Fruit fly (Drosophila melanogaster) whole organism, embryonic: ENCODE results near the gene SecCl.
A peak's percentile ranks its signal among the peaks of the same experiment; 100 is the strongest.

Source experiments
- ATbp ChIP-seq: fragments of 200-800 bp; sonication (Bioruptor generic); optimal IDR thresholded peaks from 2 replicates; lab custom pipeline; 2017; ENCODE audit warnings: missing biosample characterization, mild to moderate bottlenecking, missing genetic modification characterization, missing genetic modification reagents
- Awh ChIP-seq: fragments of 200-800 bp; sonication (Bioruptor generic); IDR thresholded peaks from 2 replicates; pipeline ENCODE4, ENCODE4 v1.3.6; 2022; ENCODE audit warnings: missing biosample characterization, missing genetic modification characterization
- CG11085 ChIP-seq: fragments of 200-800 bp; sonication (Bioruptor generic); IDR thresholded peaks from 2 replicates; pipeline ENCODE4 v1.3.6; 2022; ENCODE audit warnings: missing biosample characterization, missing genetic modification characterization
- CG11093 ChIP-seq: fragments of 200-800 bp; sonication (Bioruptor generic); IDR thresholded peaks from 3 replicates; pipeline ENCODE4 v1.3.6; 2022; ENCODE audit warnings: missing biosample characterization, missing genetic modification characterization
- CG11504 ChIP-seq: fragments of 200-800 bp; sonication (Bioruptor generic); optimal IDR thresholded peaks from 3 replicates; lab custom pipeline; 2019; ENCODE audit warnings: missing biosample characterization, mild to moderate bottlenecking, missing genetic modification characterization, moderate library complexity
- CG13123 ChIP-seq: fragments of 200-800 bp; sonication (Bioruptor generic); optimal IDR thresholded peaks from 2 replicates; lab custom pipeline; 2016; ENCODE audit warnings: missing biosample characterization, missing genetic modification characterization
- CG13296 ChIP-seq: fragments of 200-800 bp; sonication (Bioruptor generic); optimal IDR thresholded peaks from 3 replicates; lab custom pipeline; 2018; ENCODE audit warnings: missing biosample characterization, mild to moderate bottlenecking, missing genetic modification characterization
- CG1603 ChIP-seq: fragments of 200-800 bp; sonication (Bioruptor generic); optimal IDR thresholded peaks from 2 replicates; lab custom pipeline; 2019; ENCODE audit warnings: missing biosample characterization, mild to moderate bottlenecking, missing genetic modification characterization, moderate library complexity
- CG17186 ChIP-seq: fragments of 200-800 bp; sonication (Bioruptor generic); optimal IDR thresholded peaks from 3 replicates; lab custom pipeline; 2017; ENCODE audit warnings: missing biosample characterization, missing genetic modification reagents, missing genetic modification characterization
- CG17568 ChIP-seq: fragments of 200-800 bp; sonication (Bioruptor generic); optimal IDR thresholded peaks from 2 replicates; lab custom pipeline; 2018; ENCODE audit warnings: missing biosample characterization, mild to moderate bottlenecking, missing genetic modification characterization, moderate library complexity
- CG18619 ChIP-seq: fragments of 200-800 bp; sonication (Bioruptor generic); optimal IDR thresholded peaks from 3 replicates; lab custom pipeline; 2017; ENCODE audit warnings: missing biosample characterization, mild to moderate bottlenecking, missing genetic modification characterization
- CG31365 ChIP-seq: fragments of 200-800 bp; sonication (Bioruptor generic); optimal IDR thresholded peaks from 2 replicates; lab custom pipeline; 2018; ENCODE audit warnings: missing biosample characterization, mild to moderate bottlenecking, missing genetic modification characterization
- CG3726 ChIP-seq: fragments of 200-800 bp; sonication (Bioruptor generic); IDR thresholded peaks from 3 replicates; pipeline ENCODE4, ENCODE4 v1.3.6; 2022; ENCODE audit warnings: missing biosample characterization, missing genetic modification characterization
- CG5953 ChIP-seq: fragments of 200-800 bp; sonication (Bioruptor generic); IDR thresholded peaks from 2 replicates; pipeline ENCODE4 v1.3.6; 2022; ENCODE audit warnings: missing biosample characterization, missing genetic modification characterization
- CG6813 ChIP-seq: fragments of 200-800 bp; sonication (Bioruptor generic); optimal IDR thresholded peaks from 2 replicates; lab custom pipeline; 2017; ENCODE audit warnings: missing biosample characterization, missing genetic modification characterization, mild to moderate bottlenecking, moderate library complexity, missing genetic modification reagents
- CkIIα-i1 ChIP-seq: fragments of 200-800 bp; sonication (Bioruptor generic); IDR thresholded peaks from 2 replicates; pipeline ENCODE4 v1.3.6; 2022; ENCODE audit warnings: missing biosample characterization, missing genetic modification characterization
- CoRest ChIP-seq: fragments of 200-800 bp; sonication (Bioruptor generic); optimal IDR thresholded peaks from 3 replicates; lab custom pipeline; 2018; ENCODE audit warnings: missing biosample characterization, mild to moderate bottlenecking, missing genetic modification characterization, moderate library complexity
- Hand ChIP-seq: fragments of 200-800 bp; sonication (Bioruptor generic); optimal IDR thresholded peaks from 2 replicates; lab custom pipeline; 2017; ENCODE audit warnings: mild to moderate bottlenecking, missing biosample characterization, missing genetic modification reagents, missing genetic modification characterization
- Hmr ChIP-seq: fragments of 200-800 bp; sonication (Bioruptor generic); optimal IDR thresholded peaks from 3 replicates; lab custom pipeline; 2017; ENCODE audit warnings: mild to moderate bottlenecking, missing biosample characterization, missing genetic modification reagents, missing genetic modification characterization
- MESR4 ChIP-seq: fragments of 200-800 bp; sonication (Bioruptor generic); optimal IDR thresholded peaks from 2 replicates; lab custom pipeline; 2018; ENCODE audit warnings: missing biosample characterization, mild to moderate bottlenecking, missing genetic modification characterization, moderate library complexity
- Mes4 ChIP-seq: fragments of 200-800 bp; sonication (Bioruptor generic); optimal IDR thresholded peaks from 2 replicates; lab custom pipeline; 2016; ENCODE audit warnings: missing biosample characterization, missing genetic modification characterization
- Optix ChIP-seq: fragments of 200-800 bp; sonication (Bioruptor generic); IDR thresholded peaks from 3 replicates; pipeline ENCODE4 v1.3.6; 2022; ENCODE audit warnings: missing biosample characterization, missing genetic modification characterization
- Pdp1 ChIP-seq, 2 experiments: fragments of 200-800 bp; sonication (Bioruptor generic); optimal IDR thresholded peaks; 3 replicates each; lab custom pipeline; 2016; ENCODE audit warnings: missing biosample characterization in 2 of 2, missing genetic modification characterization in 2 of 2, mild to moderate bottlenecking in 1 of 2, moderate library complexity in 1 of 2
- Six4 ChIP-seq: fragments of 200-800 bp; sonication (Bioruptor generic); optimal IDR thresholded peaks from 2 replicates; lab custom pipeline; 2016; ENCODE audit warnings: missing biosample characterization, missing genetic modification characterization
- Xbp1 ChIP-seq: fragments of 200-800 bp; sonication (Bioruptor generic); optimal IDR thresholded peaks from 3 replicates; lab custom pipeline; 2016; ENCODE audit warnings: missing biosample characterization, mild to moderate bottlenecking, missing genetic modification characterization
- ab ChIP-seq: fragments of 200-800 bp; sonication (Bioruptor generic); optimal IDR thresholded peaks from 2 replicates; lab custom pipeline; 2016; ENCODE audit warnings: missing biosample characterization, missing genetic modification characterization
- ara ChIP-seq: fragments of 200-800 bp; sonication (Bioruptor generic); IDR thresholded peaks from 2 replicates; pipeline ENCODE4 v1.3.6; 2022; ENCODE audit warnings: missing biosample characterization, missing genetic modification characterization
- az2 ChIP-seq: fragments of 200-800 bp; sonication (Bioruptor generic); optimal IDR thresholded peaks from 3 replicates; lab custom pipeline; 2016; ENCODE audit warnings: missing biosample characterization, missing genetic modification characterization
- chm ChIP-seq: fragments of 200-800 bp; sonication (Bioruptor generic); IDR thresholded peaks from 2 replicates; pipeline ENCODE4 v1.3.6; 2022; ENCODE audit warnings: missing biosample characterization, missing genetic modification characterization
- ci ChIP-seq: fragments of 200-800 bp; sonication (Bioruptor generic); IDR thresholded peaks from 3 replicates; pipeline ENCODE4 v1.3.6; 2022; ENCODE audit warnings: missing biosample characterization, missing genetic modification characterization
- corto ChIP-seq: fragments of 200-800 bp; sonication (Bioruptor generic); optimal IDR thresholded peaks from 2 replicates; lab custom pipeline; 2016; ENCODE audit warnings: missing biosample characterization, mild to moderate bottlenecking, missing genetic modification characterization, moderate library complexity
- crol ChIP-seq: fragments of 200-800 bp; sonication (Bioruptor generic); IDR thresholded peaks from 2 replicates; pipeline ENCODE4 v1.3.6; 2022; ENCODE audit warnings: missing biosample characterization, missing genetic modification characterization
- danr ChIP-seq: fragments of 200-800 bp; sonication (Bioruptor generic); IDR thresholded peaks from 2 replicates; pipeline ENCODE4 v1.3.6; 2022; ENCODE audit warnings: missing biosample characterization, missing genetic modification characterization
- ewg ChIP-seq: fragments of 200-800 bp; sonication (Bioruptor generic); optimal IDR thresholded peaks from 3 replicates; lab custom pipeline; 2017; ENCODE audit warnings: mild to moderate bottlenecking, missing biosample characterization, missing genetic modification reagents, missing genetic modification characterization
- fd3F ChIP-seq: fragments of 200-800 bp; sonication (Bioruptor generic); optimal IDR thresholded peaks from 2 replicates; lab custom pipeline; 2018; ENCODE audit warnings: missing biosample characterization, mild to moderate bottlenecking, missing genetic modification characterization, moderate library complexity
- inv ChIP-seq: fragments of 200-800 bp; sonication (Bioruptor generic); IDR thresholded peaks from 2 replicates; pipeline ENCODE4 v1.3.6; 2022; ENCODE audit warnings: missing biosample characterization, missing genetic modification characterization; ENCODE audit not compliant: partially characterized antibody
- kah ChIP-seq: fragments of 200-800 bp; sonication (Bioruptor generic); optimal IDR thresholded peaks from 2 replicates; lab custom pipeline; 2018; ENCODE audit warnings: missing biosample characterization, mild to moderate bottlenecking, missing genetic modification characterization
- lov ChIP-seq, 2 experiments: fragments of 200-800 bp in 1 of 2; fragments of >200 bp in 1 of 2; sonication (Bioruptor generic) in 1 of 2; IDR thresholded peaks in 1 of 2; optimal IDR thresholded peaks in 1 of 2; 2 replicates in 1 of 2; 3 replicates in 1 of 2; pipeline versions ENCODE4 v1.3.6 to Lab custom; 2017 to 2022; ENCODE audit warnings: missing biosample characterization in 1 of 2, missing genetic modification characterization in 1 of 2
- mam ChIP-seq: fragments of 200-800 bp; sonication (Bioruptor generic); optimal IDR thresholded peaks from 3 replicates; lab custom pipeline; 2016; ENCODE audit warnings: missing biosample characterization, missing genetic modification characterization
- nerfin-2 ChIP-seq: fragments of 200-800 bp; sonication (Bioruptor generic); IDR thresholded peaks from 2 replicates; pipeline ENCODE4 v1.3.6; 2022; ENCODE audit warnings: missing biosample characterization, missing genetic modification characterization; ENCODE audit not compliant: partially characterized antibody
- peb ChIP-seq: fragments of 200-800 bp; sonication (Bioruptor generic); IDR thresholded peaks from 2 replicates; pipeline ENCODE4 v1.3.6; 2022; ENCODE audit warnings: missing biosample characterization, missing genetic modification characterization
- pita ChIP-seq: fragments of 200-800 bp; sonication (Bioruptor generic); optimal IDR thresholded peaks from 2 replicates; lab custom pipeline; 2017; ENCODE audit warnings: missing biosample characterization, mild to moderate bottlenecking, missing genetic modification characterization
- pum ChIP-seq: fragments of 200-800 bp; sonication (Bioruptor generic); optimal IDR thresholded peaks from 2 replicates; lab custom pipeline; 2016; ENCODE audit warnings: missing biosample characterization, missing genetic modification characterization
- schlank ChIP-seq: fragments of 200-800 bp; sonication (Bioruptor generic); optimal IDR thresholded peaks from 2 replicates; lab custom pipeline; 2018; ENCODE audit warnings: missing biosample characterization, mild to moderate bottlenecking, missing genetic modification characterization
- stc ChIP-seq: fragments of 200-800 bp; sonication (Bioruptor generic); IDR thresholded peaks from 2 replicates; pipeline ENCODE4 v1.3.6; 2022; ENCODE audit warnings: missing biosample characterization, missing genetic modification characterization
- sug ChIP-seq: fragments of 200-800 bp; optimal IDR thresholded peaks from 2 replicates; lab custom pipeline; 2019; ENCODE audit warnings: missing biosample characterization, mild to moderate bottlenecking, missing genetic modification characterization, moderate library complexity
- trh ChIP-seq: fragments of 200-800 bp; sonication (Bioruptor generic); optimal IDR thresholded peaks from 2 replicates; lab custom pipeline; 2016; ENCODE audit warnings: missing biosample characterization, missing genetic modification characterization
- tx ChIP-seq: fragments of 200-800 bp; sonication (Bioruptor generic); optimal IDR thresholded peaks from 2 replicates; lab custom pipeline; 2016; ENCODE audit warnings: missing biosample characterization, missing genetic modification characterization
- zen2 ChIP-seq: fragments of 200-800 bp; sonication (Bioruptor generic); IDR thresholded peaks from 3 replicates; pipeline ENCODE4 v1.3.6; 2022; ENCODE audit warnings: missing biosample characterization, missing genetic modification characterization; ENCODE audit not compliant: partially characterized antibody

SecCl gene

DNA sequence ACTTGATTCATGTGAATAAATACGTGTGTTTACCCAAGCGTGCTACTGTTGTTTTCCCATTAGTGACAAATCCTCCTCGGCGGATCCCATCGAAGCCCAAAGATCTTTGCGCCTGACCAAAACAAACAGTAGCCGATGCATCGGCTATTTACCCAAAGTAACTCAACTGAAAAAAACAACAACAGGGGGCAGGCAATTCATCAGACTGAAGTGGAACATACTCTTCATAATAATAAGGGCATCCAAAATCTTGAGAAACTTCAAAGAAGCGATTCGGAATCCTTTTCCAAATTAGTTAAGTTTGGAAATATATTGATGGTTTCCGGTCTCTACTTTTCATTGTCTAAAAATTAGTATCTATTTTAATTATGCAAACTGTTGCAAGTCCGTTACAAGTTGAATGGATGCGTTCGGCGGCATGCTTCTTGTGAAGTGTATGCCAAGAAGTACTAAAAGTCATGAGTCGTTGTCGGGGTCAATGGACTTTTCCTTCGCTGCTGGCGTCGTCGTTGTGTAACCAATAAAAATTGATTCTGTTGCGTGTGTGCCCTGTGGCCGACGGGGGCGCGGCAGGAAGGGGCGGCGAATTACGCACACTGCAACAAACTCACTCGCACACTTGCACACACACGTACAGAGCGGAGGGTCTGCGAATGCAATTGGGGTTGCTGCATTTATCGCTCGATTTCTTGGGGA is 25.5 kb downstream of the SecCl start (continued):
- TF ChIP-seq CoRest (tag; lab: Kevin White, UChicago) (no peak), CG13123 (GFP tag; lab: Kevin White, UChicago) (no peak), CG3726 (GFP tag; lab: Robert Waterston, UW) (no peak), sug (tag; lab: Kevin White, UChicago) (no peak), corto (GFP tag; lab: Kevin White, UChicago) (no peak), Xbp1 (GFP tag; lab: Kevin White, UChicago) (no peak), Six4 (no peak), CG11093 (GFP tag; lab: Robert Waterston, UW) (0 out of 3 replicates have a peak, but pooled peaks have one; percentile 31), Hand (GFP tag; lab: Kevin White, UChicago) (no peak), crol (GFP tag; lab: Robert Waterston, UW) (peak; percentile 59), zen2 (no peak), Hmr (GFP tag; lab: Kevin White, UChicago) (no peak), Optix (GFP tag; lab: Robert Waterston, UW) (no peak), trh (GFP tag; lab: Kevin White, UChicago) (no peak), ara (GFP tag; lab: Robert Waterston, UW) (peak; percentile 37; the same call in 1 of the 2 replicates), peb (GFP tag; lab: Robert Waterston, UW) (0 out of 2 replicates have a peak, but pooled peaks have one; percentile 20), az2 (GFP tag; lab: Kevin White, UChicago) (peak; percentile 40), stc (no peak), CG11504 (tag; lab: Kevin White, UChicago) (peak; percentile 50), CG1603 (no peak), mam (GFP tag; lab: Kevin White, UChicago) (no peak), Awh (GFP tag; lab: Robert Waterston, UW) (0 out of 2 replicates have a peak, but pooled peaks have one; percentile 52), kah (no peak), CkIIα-i1 (GFP tag; lab: Robert Waterston, UW) (no peak), Mes4 (GFP tag; lab: Kevin White, UChicago) (no peak), ci (GFP tag; lab: Robert Waterston, UW) (no peak), ab (GFP tag; lab: Kevin White, UChicago) (no peak), CG17186 (GFP tag; lab: Kevin White, UChicago) (no peak), pum (GFP tag; lab: Kevin White, UChicago) (no peak), chm (no peak), Pdp1 (GFP tag; optimal IDR thresholded peaks at IDR 0.05; lab: Kevin White, UChicago) (peak; percentile 7 to 95), nerfin-2 (no peak), CG17568 (GFP tag; lab: Kevin White, UChicago) (no peak), ewg (GFP tag; lab: Kevin White, UChicago) (peak; percentile 17), CG11085 (GFP tag; lab: Robert Waterston, UW) (no peak), CG6813 (no peak), schlank (tag; lab: Kevin White, UChicago) (no peak), CG13296 (GFP tag; lab: Kevin White, UChicago) (no peak), CG31365 (tag; lab: Kevin White, UChicago) (no peak), CG18619 (no peak), MESR4 (GFP tag; lab: Kevin White, UChicago) (no peak), CG5953 (GFP tag; lab: Robert Waterston, UW) (no peak), pita (GFP tag; lab: Kevin White, UChicago) (no peak), lov (optimal IDR thresholded peaks at IDR 0.05; lab: Kevin White, UChicago) (no peak), lov (GFP tag; IDR thresholded peaks at IDR 0.05; lab: Robert Waterston, UW) (no peak), inv (GFP tag; lab: Robert Waterston, UW) (no peak), tx (GFP tag; lab: Kevin White, UChicago) (no peak), ATbp (no peak), danr (0 out of 2 replicates have a peak, but pooled peaks have one; percentile 15), fd3F (no peak)
